Fruit fly (Drosophila melanogaster): ENCODE results near the gene CG9988.
A peak's percentile ranks its signal among the peaks of the same experiment; 100 is the strongest.

- TF ChIP-seq fd85E (GFP tag; optimal IDR thresholded peaks at IDR 0.05) (no peak), topi (GFP tag; optimal IDR thresholded peaks at IDR 0.05) (peak; percentile 21), Ets21C (GFP tag; optimal IDR thresholded peaks at IDR 0.05) (no peak)
Measured at dm6 chr3R:28623564-28623963, 12.6 kb upstream of the CG9988 start.
